5 fruit fly cellular contexts compared by ENCODE assay signal in genomic region chr3R:23726740-23727139, dm6.
TF ChIP-seq lines count a peak whose summit lies in the region.

No protein-coding gene starts in this region.

- TF ChIP-seq CTCF in whole organism, embryonic (GFP tag; optimal IDR thresholded peaks at IDR 0.05; lab: Kevin White, UChicago) = no peak

TF ChIP-seq in whole organism, adult, 20 proteins besides CTCF, POLR2A, EP300 and RAD21 (continues in another document):
- peak; percentile 69 for TF ChIP-seq CG11617 (GFP tag; optimal IDR thresholded peaks at IDR 0.05; lab: Kevin White, UChicago)
- no peak for TF ChIP-seq cic (GFP tag; optimal IDR thresholded peaks at IDR 0.05; lab: Kevin White, UChicago)
- peak; percentile 78 for TF ChIP-seq CG7045 (GFP tag; optimal IDR thresholded peaks at IDR 0.05; lab: Kevin White, UChicago)
- TF ChIP-seq tj (GFP tag; optimal IDR thresholded peaks at IDR 0.05; lab: Kevin White, UChicago) = peak; percentile 13
- TF ChIP-seq ovo (GFP tag; optimal IDR thresholded peaks at IDR 0.05; lab: Kevin White, UChicago) = no peak
- TF ChIP-seq CG14711 (tag; optimal IDR thresholded peaks at IDR 0.05; lab: Kevin White, UChicago) = peak; percentile 79
- peak; percentile 20 for TF ChIP-seq bab1 (GFP tag; optimal IDR thresholded peaks at IDR 0.05; lab: Kevin White, UChicago)
- no peak for TF ChIP-seq CG1620 (GFP tag; optimal IDR thresholded peaks at IDR 0.05; lab: Kevin White, UChicago)
- TF ChIP-seq Crg-1 (GFP tag; optimal IDR thresholded peaks at IDR 0.05; lab: Kevin White, UChicago) = no peak
- TF ChIP-seq Mnt (GFP tag; optimal IDR thresholded peaks at IDR 0.05; lab: Kevin White, UChicago) = peak; percentile 25
- peak; percentile 76 for TF ChIP-seq CG7101 (tag; optimal IDR thresholded peaks at IDR 0.05; lab: Kevin White, UChicago)
- peak; percentile 88 for TF ChIP-seq kay (GFP tag; lab: Kevin White, UChicago; ENCODE audit: borderline replicate concordance)
- peak; percentile 4 for TF ChIP-seq Hr96 (GFP tag; optimal IDR thresholded peaks at IDR 0.05; lab: Kevin White, UChicago)
- peak; percentile 66 for TF ChIP-seq CG5204 (GFP tag; optimal IDR thresholded peaks at IDR 0.05; lab: Kevin White, UChicago)
- peak; percentile 22 for TF ChIP-seq pad (GFP tag; optimal IDR thresholded peaks at IDR 0.05; lab: Kevin White, UChicago)
- peak; percentile 49 for TF ChIP-seq CG12768 (GFP tag; optimal IDR thresholded peaks at IDR 0.05; lab: Kevin White, UChicago)
- no peak for TF ChIP-seq Clk (GFP tag; optimal IDR thresholded peaks at IDR 0.05; lab: Kevin White, UChicago)
- TF ChIP-seq CG33017 (tag; optimal IDR thresholded peaks at IDR 0.05; lab: Kevin White, UChicago) = peak; percentile 87

TF ChIP-seq in whole organism, embryonic, 481 proteins besides CTCF, POLR2A, EP300 and RAD21 (continues in another document):
- no peak for TF ChIP-seq hth (optimal IDR thresholded peaks at IDR 0.05; lab: Kevin White, UChicago)
- no peak for TF ChIP-seq CG3407 (GFP tag; optimal IDR thresholded peaks at IDR 0.05; lab: Kevin White, UChicago)
- TF ChIP-seq CG1024 (GFP tag; IDR thresholded peaks at IDR 0.05; lab: Robert Waterston, UW) = no peak; the same call in 1 of the 2 replicates
- TF ChIP-seq Six4 (GFP tag; optimal IDR thresholded peaks at IDR 0.05; lab: Kevin White, UChicago) = peak; percentile 48
- peak; percentile 57 for TF ChIP-seq B-H2 (GFP tag; optimal IDR thresholded peaks at IDR 0.05; lab: Kevin White, UChicago)
- TF ChIP-seq CG12299 (tag; optimal IDR thresholded peaks at IDR 0.05; lab: Kevin White, UChicago) = peak; percentile 37
- no peak for TF ChIP-seq Hey (tag; optimal IDR thresholded peaks at IDR 0.05; lab: Kevin White, UChicago)
- TF ChIP-seq H2.0 (GFP tag; IDR thresholded peaks at IDR 0.05; lab: Robert Waterston, UW) = peak; percentile 80
- TF ChIP-seq Ets97D (GFP tag; optimal IDR thresholded peaks at IDR 0.05; lab: Kevin White, UChicago) = peak; percentile 24
- peak; percentile 60; the same call in 1 of the 3 replicates for TF ChIP-seq H15 (GFP tag; IDR thresholded peaks at IDR 0.05; lab: Robert Waterston, UW)
- peak; percentile 58 for TF ChIP-seq CHES-1-like (GFP tag; optimal IDR thresholded peaks at IDR 0.05; lab: Kevin White, UChicago)
- TF ChIP-seq Nf-YB (GFP tag; optimal IDR thresholded peaks at IDR 0.05; lab: Kevin White, UChicago) = peak; percentile 64
- TF ChIP-seq wek (GFP tag; optimal IDR thresholded peaks at IDR 0.05; lab: Kevin White, UChicago) = no peak
- peak; percentile 40 for TF ChIP-seq CG3163 (GFP tag; optimal IDR thresholded peaks at IDR 0.05; lab: Kevin White, UChicago)
- TF ChIP-seq CG2129 (GFP tag; IDR thresholded peaks at IDR 0.05; lab: Robert Waterston, UW; ENCODE audit: partially characterized antibody) = no peak
- TF ChIP-seq Ptx1 (GFP tag; IDR thresholded peaks at IDR 0.05; lab: Robert Waterston, UW) = peak; percentile 86
- peak; percentile 42 for TF ChIP-seq Dad (GFP tag; optimal IDR thresholded peaks at IDR 0.05; lab: Kevin White, UChicago)
- TF ChIP-seq nerfin-1 (tag; optimal IDR thresholded peaks at IDR 0.05; lab: Kevin White, UChicago) = no peak

TF ChIP-seq in whole organism, prepupa, 60 proteins besides CTCF, POLR2A, EP300 and RAD21 (continues in another document):
- TF ChIP-seq Met (GFP tag; optimal IDR thresholded peaks at IDR 0.05; lab: Kevin White, UChicago) (peak; percentile 68), CG11294 (GFP tag; IDR thresholded peaks at IDR 0.05; lab: Robert Waterston, UW) (peak; percentile 70), OdsH (GFP tag; optimal IDR thresholded peaks at IDR 0.05; lab: Kevin White, UChicago) (peak; percentile 76), lz (GFP tag; optimal IDR thresholded peaks at IDR 0.05; lab: Kevin White, UChicago) (peak; percentile 59), pdm3 (GFP tag; optimal IDR thresholded peaks at IDR 0.05; lab: Kevin White, UChicago) (peak; percentile 74), vri (GFP tag; optimal IDR thresholded peaks at IDR 0.05; lab: Kevin White, UChicago) (peak; percentile 50), Blimp-1 (GFP tag; optimal IDR thresholded peaks at IDR 0.05; lab: Kevin White, UChicago) (no peak), Hr4 (GFP tag; optimal IDR thresholded peaks at IDR 0.05; lab: Kevin White, UChicago) (peak; percentile 80), CG7368 (GFP tag; optimal IDR thresholded peaks at IDR 0.05; lab: Kevin White, UChicago) (peak; percentile 46), achi (GFP tag; optimal IDR thresholded peaks at IDR 0.05; lab: Kevin White, UChicago) (peak; percentile 69), dsx (GFP tag; optimal IDR thresholded peaks at IDR 0.05; lab: Kevin White, UChicago; ENCODE audit: poor library complexity, severe bottlenecking) (peak; percentile 47), Sox102F (GFP tag; optimal IDR thresholded peaks at IDR 0.05; lab: Kevin White, UChicago) (peak; percentile 69), CG8632 (GFP tag; optimal IDR thresholded peaks at IDR 0.05; lab: Kevin White, UChicago) (peak; percentile 53), Eip75B (GFP tag; optimal IDR thresholded peaks at IDR 0.05; lab: Kevin White, UChicago) (peak; percentile 67), Ets21C (GFP tag; optimal IDR thresholded peaks at IDR 0.05; lab: Kevin White, UChicago) (peak; percentile 29), cyc (GFP tag; optimal IDR thresholded peaks at IDR 0.05; lab: Kevin White, UChicago) (peak; percentile 52), CG3032 (tag; optimal IDR thresholded peaks at IDR 0.05; lab: Kevin White, UChicago) (peak; percentile 54), eg (GFP tag; IDR thresholded peaks at IDR 0.05; lab: Robert Waterston, UW) (peak; percentile 86), CG8119 (GFP tag; IDR thresholded peaks at IDR 0.05; lab: Robert Waterston, UW) (peak; percentile 82)

TF ChIP-seq in whole organism, pupa, 21 proteins besides CTCF, POLR2A, EP300 and RAD21:
- TF ChIP-seq CG8159 (tag; optimal IDR thresholded peaks at IDR 0.05; lab: Kevin White, UChicago) (peak; percentile 69), gl (tag; optimal IDR thresholded peaks at IDR 0.05; lab: Kevin White, UChicago) (no peak), CG32121 (GFP tag; IDR thresholded peaks at IDR 0.05; lab: Robert Waterston, UW) (peak; percentile 84), CG8301 (tag; optimal IDR thresholded peaks at IDR 0.05; lab: Kevin White, UChicago) (peak; percentile 70), D1 (tag; optimal IDR thresholded peaks at IDR 0.05; lab: Kevin White, UChicago) (no peak), CG14655 (GFP tag; optimal IDR thresholded peaks at IDR 0.05; lab: Kevin White, UChicago) (peak; percentile 67), CG34367 (tag; optimal IDR thresholded peaks at IDR 0.05; lab: Kevin White, UChicago) (peak; percentile 27), CG9948 (tag; optimal IDR thresholded peaks at IDR 0.05; lab: Kevin White, UChicago) (peak; percentile 63), rn (GFP tag; IDR thresholded peaks at IDR 0.05; lab: Robert Waterston, UW) (peak; percentile 33; the same call in 1 of the 2 replicates), Pif1B (GFP tag; optimal IDR thresholded peaks at IDR 0.05; lab: Kevin White, UChicago) (peak; percentile 45), fd96Ca (GFP tag; IDR thresholded peaks at IDR 0.05; lab: Robert Waterston, UW) (0 out of 3 replicates have a peak, but pooled peaks have one; percentile 50), Ets98B (GFP tag; IDR thresholded peaks at IDR 0.05; lab: Robert Waterston, UW) (peak; percentile 75), CG15710 (tag; optimal IDR thresholded peaks at IDR 0.05; lab: Kevin White, UChicago) (peak; percentile 60), CG12605 (GFP tag; IDR thresholded peaks at IDR 0.05; lab: Robert Waterston, UW) (peak; percentile 67), CG13204 (GFP tag; optimal IDR thresholded peaks at IDR 0.05; lab: Kevin White, UChicago) (no peak), CG10348 (GFP tag; IDR thresholded peaks at IDR 0.05; lab: Robert Waterston, UW) (no peak), Snoo (tag; optimal IDR thresholded peaks at IDR 0.05; lab: Kevin White, UChicago) (peak; percentile 40), CG4496 (GFP tag; IDR thresholded peaks at IDR 0.05; lab: Robert Waterston, UW) (peak; percentile 83), Pif1A (GFP tag; optimal IDR thresholded peaks at IDR 0.05; lab: Kevin White, UChicago) (peak; percentile 63), CG17806 (tag; optimal IDR thresholded peaks at IDR 0.05; lab: Kevin White, UChicago) (peak; percentile 34), EcR (GFP tag; optimal IDR thresholded peaks at IDR 0.05; lab: Kevin White, UChicago) (no peak)

TF ChIP-seq in whole organism, wandering third instar larva, 38 proteins besides CTCF, POLR2A, EP300 and RAD21 (continues in another document):
- TF ChIP-seq sv (GFP tag; optimal IDR thresholded peaks at IDR 0.05; lab: Kevin White, UChicago) = peak; percentile 85
- peak in 1 of 2 experiments; percentile 82 for TF ChIP-seq foxo (GFP tag; optimal IDR thresholded peaks at IDR 0.05; lab: Kevin White, UChicago)
- no peak for TF ChIP-seq usp (GFP tag; optimal IDR thresholded peaks at IDR 0.05; lab: Kevin White, UChicago)
- peak; percentile 55 for TF ChIP-seq Hnf4 (GFP tag; optimal IDR thresholded peaks at IDR 0.05; lab: Kevin White, UChicago)
- TF ChIP-seq sage (GFP tag; optimal IDR thresholded peaks at IDR 0.05; lab: Kevin White, UChicago) = peak; percentile 48
- TF ChIP-seq HLH106 (tag; optimal IDR thresholded peaks at IDR 0.05; lab: Kevin White, UChicago) = peak; percentile 54
- TF ChIP-seq psq (GFP tag; optimal IDR thresholded peaks at IDR 0.05; lab: Kevin White, UChicago) = peak; percentile 58
- peak; percentile 81 for TF ChIP-seq fru (GFP tag; optimal IDR thresholded peaks at IDR 0.05; lab: Kevin White, UChicago)
- TF ChIP-seq br (GFP tag; optimal IDR thresholded peaks at IDR 0.05; lab: Kevin White, UChicago) = peak; percentile 71
- TF ChIP-seq Mio (GFP tag; optimal IDR thresholded peaks at IDR 0.05; lab: Kevin White, UChicago) = no peak
- TF ChIP-seq Hr78 (GFP tag; optimal IDR thresholded peaks at IDR 0.05; lab: Kevin White, UChicago) = no peak
- TF ChIP-seq CG9705 (GFP tag; optimal IDR thresholded peaks at IDR 0.05; lab: Kevin White, UChicago) = no peak
- peak; percentile 55 for TF ChIP-seq brk (GFP tag; optimal IDR thresholded peaks at IDR 0.05; lab: Kevin White, UChicago)
- TF ChIP-seq CG32264 (GFP tag; optimal IDR thresholded peaks at IDR 0.05; lab: Kevin White, UChicago) = peak; percentile 45
- TF ChIP-seq rgr (GFP tag; optimal IDR thresholded peaks at IDR 0.05; lab: Kevin White, UChicago) = peak; percentile 82
- no peak for TF ChIP-seq Vsx2 (GFP tag; optimal IDR thresholded peaks at IDR 0.05; lab: Kevin White, UChicago; ENCODE audit: partially characterized antibody)
- peak; percentile 19 for TF ChIP-seq Jra (GFP tag; optimal IDR thresholded peaks at IDR 0.05; lab: Kevin White, UChicago)
- TF ChIP-seq dmrt93B (GFP tag; optimal IDR thresholded peaks at IDR 0.05; lab: Kevin White, UChicago) = peak; percentile 8
- TF ChIP-seq GATAd (GFP tag; optimal IDR thresholded peaks at IDR 0.05; lab: Kevin White, UChicago) = no peak
- no peak for TF ChIP-seq tai (GFP tag; optimal IDR thresholded peaks at IDR 0.05; lab: Kevin White, UChicago)
- TF ChIP-seq h (GFP tag; optimal IDR thresholded peaks at IDR 0.05; lab: Kevin White, UChicago) = peak; percentile 83
- no peak for TF ChIP-seq pan (optimal IDR thresholded peaks at IDR 0.05; lab: Kevin White, UChicago)
- no peak for TF ChIP-seq Hr83 (GFP tag; optimal IDR thresholded peaks at IDR 0.05; lab: Kevin White, UChicago; ENCODE audit: poor library complexity, severe bottlenecking)
- no peak for TF ChIP-seq dsf (GFP tag; optimal IDR thresholded peaks at IDR 0.05; lab: Kevin White, UChicago; ENCODE audit: borderline replicate concordance)
